Fruit fly (Drosophila melanogaster) whole organism, embryonic: ENCODE results near the gene CG43925.
A peak's percentile ranks its signal among the peaks of the same experiment; 100 is the strongest.

Experiments used
- Awh ChIP-seq: fragments of 200-800 bp; sonication (Bioruptor generic); IDR thresholded peaks from 2 replicates; pipeline ENCODE4, ENCODE4 v1.3.6; 2022; ENCODE audit warnings: missing biosample characterization, missing genetic modification characterization
- C15 ChIP-seq: fragments of 200-800 bp; sonication (Bioruptor generic); IDR thresholded peaks from 3 replicates; pipeline ENCODE4 v1.3.6; 2022; ENCODE audit warnings: missing biosample characterization, missing genetic modification characterization
- CG10366 ChIP-seq: fragments of 200-800 bp; sonication (Bioruptor generic); IDR thresholded peaks from 2 replicates; pipeline ENCODE4 v1.3.6; 2022; ENCODE audit warnings: missing biosample characterization, missing genetic modification characterization
- CG11093 ChIP-seq: fragments of 200-800 bp; sonication (Bioruptor generic); IDR thresholded peaks from 3 replicates; pipeline ENCODE4 v1.3.6; 2022; ENCODE audit warnings: missing biosample characterization, missing genetic modification characterization
- CG12236 ChIP-seq: fragments of 200-800 bp; sonication (Bioruptor generic); optimal IDR thresholded peaks from 2 replicates; lab custom pipeline; 2016; ENCODE audit warnings: missing biosample characterization, missing genetic modification characterization
- CG13123 ChIP-seq: fragments of 200-800 bp; sonication (Bioruptor generic); optimal IDR thresholded peaks from 2 replicates; lab custom pipeline; 2016; ENCODE audit warnings: missing biosample characterization, missing genetic modification characterization
- CG13624 ChIP-seq: fragments of 200-800 bp; sonication (Bioruptor generic); optimal IDR thresholded peaks from 2 replicates; lab custom pipeline; 2016; ENCODE audit warnings: missing biosample characterization, missing genetic modification characterization
- CG17359 ChIP-seq: fragments of 200-800 bp; sonication (Bioruptor generic); optimal IDR thresholded peaks from 3 replicates; lab custom pipeline; 2018; ENCODE audit warnings: missing biosample characterization, mild to moderate bottlenecking, missing genetic modification characterization, moderate library complexity
- CG18262 ChIP-seq: fragments of 200-800 bp; optimal IDR thresholded peaks from 3 replicates; lab custom pipeline; 2019; ENCODE audit warnings: missing biosample characterization, mild to moderate bottlenecking, missing genetic modification characterization, moderate library complexity
- CG2875 ChIP-seq: fragments of 200-800 bp; sonication (Bioruptor generic); optimal IDR thresholded peaks from 2 replicates; lab custom pipeline; 2017; ENCODE audit warnings: missing biosample characterization, mild to moderate bottlenecking, missing genetic modification characterization, missing genetic modification reagents
- CG30403 ChIP-seq: fragments of 200-800 bp; sonication (Bioruptor generic); optimal IDR thresholded peaks from 3 replicates; lab custom pipeline; 2016; ENCODE audit warnings: missing biosample characterization, missing genetic modification characterization
- CG33213 ChIP-seq: fragments of 200-800 bp; sonication (Bioruptor generic); optimal IDR thresholded peaks from 3 replicates; lab custom pipeline; 2016; ENCODE audit warnings: missing biosample characterization, missing genetic modification characterization
- CG33557 ChIP-seq: fragments of 200-800 bp; sonication (Bioruptor generic); optimal IDR thresholded peaks from 2 replicates; lab custom pipeline; 2019; ENCODE audit warnings: missing biosample characterization, mild to moderate bottlenecking, missing genetic modification characterization, moderate library complexity
- CG3726 ChIP-seq: fragments of 200-800 bp; sonication (Bioruptor generic); IDR thresholded peaks from 3 replicates; pipeline ENCODE4, ENCODE4 v1.3.6; 2022; ENCODE audit warnings: missing biosample characterization, missing genetic modification characterization
- CG6765 ChIP-seq: fragments of 200-800 bp; sonication (Bioruptor generic); optimal IDR thresholded peaks from 3 replicates; lab custom pipeline; 2017; ENCODE audit warnings: missing biosample characterization, mild to moderate bottlenecking, missing genetic modification characterization
- CG7963 ChIP-seq: fragments of 200-800 bp; sonication (Bioruptor generic); IDR thresholded peaks from 3 replicates; pipeline ENCODE4 v1.3.6; 2022; ENCODE audit warnings: missing biosample characterization, missing genetic modification characterization; ENCODE audit not compliant: partially characterized antibody
- CG8388 ChIP-seq: fragments of 200-800 bp; sonication (Bioruptor generic); optimal IDR thresholded peaks from 2 replicates; lab custom pipeline; 2019; ENCODE audit warnings: missing biosample characterization, mild to moderate bottlenecking, missing genetic modification characterization, moderate library complexity
- CG8765 ChIP-seq: fragments of 200-800 bp; sonication (Bioruptor generic); IDR thresholded peaks from 2 replicates; pipeline ENCODE4 v1.3.6; 2022; ENCODE audit warnings: missing biosample characterization, missing genetic modification characterization
- CG9609 ChIP-seq: fragments of 200-800 bp; sonication (Bioruptor generic); optimal IDR thresholded peaks from 3 replicates; lab custom pipeline; 2016; ENCODE audit warnings: missing biosample characterization, missing genetic modification characterization
- Chrac-16 ChIP-seq: fragments of 200-800 bp; sonication (Bioruptor generic); optimal IDR thresholded peaks from 3 replicates; lab custom pipeline; 2016; ENCODE audit warnings: missing biosample characterization, missing genetic modification characterization
- D19B ChIP-seq: fragments of 200-800 bp; sonication (Bioruptor generic); optimal IDR thresholded peaks from 2 replicates; lab custom pipeline; 2017; ENCODE audit warnings: missing biosample characterization, mild to moderate bottlenecking, missing genetic modification characterization
- Dll ChIP-seq: fragments of 200-800 bp; sonication (Bioruptor generic); IDR thresholded peaks from 4 replicates; pipeline ENCODE4 v1.3.6; 2022; ENCODE audit warnings: missing biosample characterization, missing genetic modification characterization; ENCODE audit not compliant: partially characterized antibody
- Gsc ChIP-seq: fragments of 200-800 bp; sonication (Bioruptor generic); IDR thresholded peaks from 2 replicates; pipeline ENCODE4 v1.3.6; 2022; ENCODE audit warnings: missing biosample characterization, missing genetic modification characterization
- HLH3B ChIP-seq: fragments of 200-800 bp; sonication (Bioruptor generic); IDR thresholded peaks from 2 replicates; pipeline ENCODE4 v1.3.6; 2022; ENCODE audit warnings: missing biosample characterization, missing genetic modification characterization
- MBD-R2 ChIP-seq: fragments of 200-800 bp; sonication (Bioruptor generic); IDR thresholded peaks from 2 replicates; pipeline ENCODE4 v1.3.6; 2022; ENCODE audit warnings: missing biosample characterization, missing genetic modification characterization
- NK7.1 ChIP-seq: fragments of 200-800 bp; sonication (Bioruptor generic); optimal IDR thresholded peaks from 3 replicates; lab custom pipeline; 2016; ENCODE audit warnings: missing biosample characterization, missing genetic modification characterization
- Nf-YC ChIP-seq: fragments of 200-800 bp; optimal IDR thresholded peaks from 3 replicates; lab custom pipeline; 2019; ENCODE audit warnings: missing biosample characterization, mild to moderate bottlenecking, missing genetic modification characterization, moderate library complexity
- PHDP ChIP-seq: fragments of 200-800 bp; sonication (Bioruptor generic); optimal IDR thresholded peaks from 3 replicates; lab custom pipeline; 2018; ENCODE audit warnings: missing biosample characterization, mild to moderate bottlenecking, missing genetic modification characterization, moderate library complexity
- Six4 ChIP-seq: fragments of 200-800 bp; sonication (Bioruptor generic); optimal IDR thresholded peaks from 2 replicates; lab custom pipeline; 2016; ENCODE audit warnings: missing biosample characterization, missing genetic modification characterization
- Sry-β ChIP-seq: fragments of 200-800 bp; sonication (Bioruptor generic); optimal IDR thresholded peaks from 2 replicates; lab custom pipeline; 2018; ENCODE audit warnings: missing biosample characterization, mild to moderate bottlenecking, missing genetic modification characterization, moderate library complexity
- TFAM ChIP-seq: fragments of 200-800 bp; sonication (Bioruptor generic); optimal IDR thresholded peaks from 2 replicates; lab custom pipeline; 2017; ENCODE audit warnings: missing biosample characterization, missing genetic modification characterization, inconsistent platforms
- ato ChIP-seq: fragments of 200-800 bp; sonication (Bioruptor generic); IDR thresholded peaks from 2 replicates; pipeline ENCODE4 v1.3.6; 2022; ENCODE audit warnings: missing biosample characterization, missing genetic modification characterization; ENCODE audit not compliant: partially characterized antibody
- caup ChIP-seq: fragments of 200-800 bp; sonication (Bioruptor generic); optimal IDR thresholded peaks from 3 replicates; lab custom pipeline; 2017; ENCODE audit warnings: missing biosample characterization, mild to moderate bottlenecking, missing genetic modification characterization, moderate library complexity; ENCODE audit not compliant: severe bottlenecking
- crp ChIP-seq, 2 experiments: fragments of 200-800 bp; sonication (Bioruptor generic); optimal IDR thresholded peaks; 2 replicates in 1 of 2; 3 replicates in 1 of 2; lab custom pipeline; 2017; ENCODE audit warnings: missing biosample characterization in 2 of 2, missing genetic modification characterization in 2 of 2, mild to moderate bottlenecking in 1 of 2, moderate library complexity in 1 of 2
- emc ChIP-seq: fragments of 200-800 bp; sonication (Bioruptor generic); optimal IDR thresholded peaks from 2 replicates; lab custom pipeline; 2016; ENCODE audit warnings: missing biosample characterization, missing genetic modification characterization
- exex ChIP-seq: fragments of 200-800 bp; sonication (Bioruptor generic); optimal IDR thresholded peaks from 4 replicates; lab custom pipeline; 2018; ENCODE audit warnings: missing biosample characterization, mild to moderate bottlenecking, missing genetic modification characterization, moderate library complexity
- eyg ChIP-seq: fragments of 200-800 bp; sonication (Bioruptor generic); optimal IDR thresholded peaks from 3 replicates; lab custom pipeline; 2016; ENCODE audit warnings: missing biosample characterization, missing genetic modification characterization
- grau ChIP-seq: fragments of 200-800 bp; optimal IDR thresholded peaks from 3 replicates; lab custom pipeline; 2019; ENCODE audit warnings: missing biosample characterization, mild to moderate bottlenecking, missing genetic modification characterization, moderate library complexity
- gsb-n ChIP-seq: fragments of 200-800 bp; sonication (Bioruptor generic); optimal IDR thresholded peaks from 3 replicates; lab custom pipeline; 2018; ENCODE audit warnings: missing biosample characterization, mild to moderate bottlenecking, missing genetic modification characterization
- h ChIP-seq: fragments of >200 bp; optimal IDR thresholded peaks from 2 replicates; lab custom pipeline; 2017
- lab ChIP-seq: fragments of 200-800 bp; sonication (Bioruptor generic); optimal IDR thresholded peaks from 3 replicates; lab custom pipeline; 2017; ENCODE audit warnings: missing biosample characterization, missing genetic modification characterization, mild to moderate bottlenecking, moderate library complexity, missing genetic modification reagents
- nerfin-2 ChIP-seq: fragments of 200-800 bp; sonication (Bioruptor generic); IDR thresholded peaks from 2 replicates; pipeline ENCODE4 v1.3.6; 2022; ENCODE audit warnings: missing biosample characterization, missing genetic modification characterization; ENCODE audit not compliant: partially characterized antibody
- oc ChIP-seq: fragments of 200-800 bp; sonication (Bioruptor generic); optimal IDR thresholded peaks from 2 replicates; lab custom pipeline; 2018; ENCODE audit warnings: missing biosample characterization, mild to moderate bottlenecking, missing genetic modification characterization, moderate library complexity
- otp ChIP-seq: fragments of 200-800 bp; sonication (Bioruptor generic); IDR thresholded peaks from 3 replicates; pipeline ENCODE4, ENCODE4 v1.3.6; 2022; ENCODE audit warnings: missing biosample characterization, missing genetic modification characterization
- rib ChIP-seq: fragments of 200-800 bp; sonication (Bioruptor generic); IDR thresholded peaks from 2 replicates; pipeline ENCODE4 v1.3.6; 2022; ENCODE audit warnings: missing biosample characterization, missing genetic modification characterization
- slp2 ChIP-seq: fragments of 200-800 bp; sonication (Bioruptor generic); optimal IDR thresholded peaks from 2 replicates; lab custom pipeline; 2016; ENCODE audit warnings: missing biosample characterization, missing genetic modification characterization
- so ChIP-seq: fragments of 200-800 bp; sonication (Bioruptor generic); IDR thresholded peaks from 3 replicates; pipeline ENCODE4 v1.3.6; 2022; ENCODE audit warnings: missing biosample characterization, missing genetic modification characterization
- tap ChIP-seq: fragments of 200-800 bp; optimal IDR thresholded peaks from 3 replicates; lab custom pipeline; 2019; ENCODE audit warnings: missing biosample characterization, mild to moderate bottlenecking, missing genetic modification characterization, moderate library complexity
- tgo ChIP-seq: fragments of 200-800 bp; sonication (Bioruptor generic); IDR thresholded peaks from 3 replicates; pipeline ENCODE4 v1.3.6; 2022; ENCODE audit warnings: missing biosample characterization, missing genetic modification characterization

Gene CG43925

DNA sequence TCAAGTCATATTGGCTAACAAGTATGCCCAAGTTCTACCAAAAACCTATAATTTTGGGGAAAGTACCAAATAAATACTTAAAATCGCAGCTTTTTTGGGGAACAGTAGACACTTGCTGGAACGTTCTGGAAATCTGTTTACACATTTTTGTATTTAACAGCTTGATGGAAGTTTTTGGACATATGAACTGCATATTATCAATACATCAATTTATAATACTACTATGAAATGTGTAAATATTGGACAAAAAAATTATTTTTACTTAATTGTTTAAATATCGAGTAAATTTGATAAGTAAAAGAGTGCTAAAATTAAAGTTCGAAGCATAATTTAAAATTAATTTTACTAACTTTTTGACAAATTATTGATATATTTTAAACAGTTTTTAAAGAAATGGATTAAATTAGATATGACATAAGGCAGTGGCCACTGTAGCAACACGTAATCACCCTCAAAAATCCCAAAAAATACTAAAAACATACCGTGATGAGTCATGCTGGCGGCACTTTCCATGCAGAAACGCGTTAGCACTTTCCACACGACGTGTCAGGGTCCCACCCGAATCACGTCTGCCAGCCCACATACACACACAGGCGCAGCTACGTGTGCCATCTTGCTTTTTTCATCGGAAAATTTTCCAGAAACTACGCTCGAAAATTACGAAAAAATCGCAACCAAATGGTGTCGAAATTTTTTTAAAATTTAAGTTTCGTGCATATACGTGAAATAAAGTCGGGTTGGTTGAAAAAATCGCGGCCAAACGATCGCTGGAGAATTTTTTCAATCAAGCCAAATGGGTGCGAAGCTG, 11.0 kb upstream of the CG43925 start, which contains the start of gene Sirt1 (continued):
- TF ChIP-seq Sry-β (peak; percentile 0), grau (peak; percentile 99), D19B (GFP tag; lab: Kevin White, UChicago) (peak; percentile 75), crp (GFP tag; optimal IDR thresholded peaks at IDR 0.05; lab: Kevin White, UChicago) (peak in 1 of 2 experiments; percentile 49), CG13123 (GFP tag; lab: Kevin White, UChicago) (peak; percentile 72), h (lab: Kevin White, UChicago) (no peak), CG7963 (no peak), Dll (GFP tag; lab: Robert Waterston, UW) (no peak; the same call in 3 of the 4 replicates), so (GFP tag; lab: Robert Waterston, UW) (peak; percentile 70; the same call in 1 of the 3 replicates), CG8388 (peak; percentile 82), HLH3B (peak; percentile 63; the same call in 1 of the 2 replicates), C15 (GFP tag; lab: Robert Waterston, UW) (no peak), CG33557 (GFP tag; lab: Kevin White, UChicago) (peak; percentile 80), tgo (GFP tag; lab: Robert Waterston, UW) (peak; percentile 84), CG17359 (tag; lab: Kevin White, UChicago) (peak; percentile 71), CG2875 (GFP tag; lab: Kevin White, UChicago) (peak; percentile 64), CG11093 (peak; percentile 86), CG13624 (GFP tag; lab: Kevin White, UChicago) (peak; percentile 34), CG12236 (GFP tag; lab: Kevin White, UChicago) (no peak), Awh (peak; percentile 61; the same call in 1 of the 2 replicates), CG10366 (GFP tag; lab: Robert Waterston, UW) (peak; percentile 61), CG8765 (GFP tag; lab: Robert Waterston, UW) (peak; percentile 49; the same call in 1 of the 2 replicates), Gsc (GFP tag; lab: Robert Waterston, UW) (no peak; the same call in 1 of the 2 replicates), MBD-R2 (GFP tag; lab: Robert Waterston, UW) (no peak), PHDP (peak; percentile 84), TFAM (GFP tag; lab: Kevin White, UChicago) (no peak), exex (tag; lab: Kevin White, UChicago) (no peak), CG6765 (GFP tag; lab: Kevin White, UChicago) (peak; percentile 66), eyg (GFP tag; lab: Kevin White, UChicago) (peak; percentile 4), Nf-YC (tag; lab: Kevin White, UChicago) (peak; percentile 85), emc (GFP tag; lab: Kevin White, UChicago) (no peak), otp (GFP tag; lab: Robert Waterston, UW) (no peak), gsb-n (tag; lab: Kevin White, UChicago) (peak; percentile 85), oc (no peak), Chrac-16 (GFP tag; lab: Kevin White, UChicago) (peak; percentile 90), NK7.1 (GFP tag; lab: Kevin White, UChicago) (peak; percentile 19), CG30403 (GFP tag; lab: Kevin White, UChicago) (peak; percentile 96), lab (peak; percentile 76), CG33213 (no peak), CG3726 (peak; percentile 77; the same call in 2 of the 3 replicates), rib (no peak), slp2 (peak; percentile 16), CG9609 (GFP tag; lab: Kevin White, UChicago) (peak; percentile 39), tap (tag; lab: Kevin White, UChicago) (peak; percentile 62), ato (GFP tag; lab: Robert Waterston, UW) (no peak), CG18262 (peak; percentile 94), caup (GFP tag; lab: Kevin White, UChicago) (peak; percentile 68), Six4 (peak; percentile 83), nerfin-2 (GFP tag; lab: Robert Waterston, UW) (no peak)
